Worm (Caenorhabditis elegans) whole organism, late embryonic: Measurements from ENCODE around the gene gar-3.

Experiments used
- ceh-22 ChIP-seq: sonication (generic microtip); optimal IDR thresholded peaks from 2 replicates; lab custom pipeline; 2017; ENCODE audit warnings: missing biosample characterization, missing genetic modification characterization
- pag-3 ChIP-seq: sonication (generic microtip); optimal IDR thresholded peaks from 2 replicates; lab custom pipeline; 2016; ENCODE audit warnings: missing compliant biosample characterization, missing genetic modification characterization, borderline replicate concordance
- pha-4 ChIP-seq: fragments of 150-350 bp; optimal IDR thresholded peaks from 2 replicates; lab custom pipeline; 2018; ENCODE audit warnings: missing biosample characterization, missing genetic modification reagents, missing genetic modification characterization
- syd-9 ChIP-seq: sonication (generic microtip); optimal IDR thresholded peaks from 2 replicates; lab custom pipeline; 2016; ENCODE audit warnings: mild to moderate bottlenecking, missing genetic modification characterization, moderate library complexity, missing compliant biosample characterization
- unc-3 ChIP-seq, 2 experiments: fragments of 200-800 bp in 1 of 2; sonication (Bioruptor generic) in 1 of 2; sonication (generic microtip) in 1 of 2; conservative IDR thresholded peaks in 1 of 2; optimal IDR thresholded peaks in 1 of 2; 2 replicates each; pipeline versions ENCODE4 v1.3.6 to Lab custom; 2016 to 2022; ENCODE audit warnings: missing compliant biosample characterization in 2 of 2, missing genetic modification characterization in 2 of 2, missing genetic modification reagents in 1 of 2

DNA sequence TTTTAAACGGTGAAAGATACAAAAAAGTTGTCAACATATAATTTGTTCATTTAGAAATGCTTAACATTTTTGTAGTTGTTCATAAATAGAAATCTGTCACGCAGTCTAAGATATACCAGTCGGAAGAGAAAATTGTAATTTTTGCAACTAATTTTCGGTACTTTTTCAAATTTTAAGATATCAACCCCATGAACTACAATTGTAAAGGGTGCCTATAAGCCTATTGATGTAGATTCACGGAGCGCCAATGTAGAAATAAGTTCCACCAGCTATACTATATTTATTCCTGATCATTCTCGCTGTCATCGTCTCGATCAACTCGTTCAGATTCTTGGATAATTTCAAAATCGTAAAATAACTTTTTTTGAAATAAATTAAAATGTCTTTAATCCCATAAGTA, 15.4 kb upstream of the gar-3 start:
- TF ChIP-seq syd-9 (tag; lab: Kevin White, UChicago), result no peak
- no peak for TF ChIP-seq pha-4
- TF ChIP-seq pag-3 (tag; lab: Kevin White, UChicago), result no peak
- no peak for TF ChIP-seq unc-3 (GFP tag; conservative IDR thresholded peaks at IDR 0.05; lab: Robert Waterston, UW)
- TF ChIP-seq unc-3 (tag; optimal IDR thresholded peaks at IDR 0.05; lab: Kevin White, UChicago), result no peak
- TF ChIP-seq ceh-22 (tag; lab: Kevin White, UChicago), result no peak
